Worm (Caenorhabditis elegans) whole organism, L4 larva: Measurements from ENCODE around the gene R09D1.14.

ENCODE experiments used
- F10B5.3 ChIP-seq: sonication (generic microtip); optimal IDR thresholded peaks from 2 replicates; lab custom pipeline; 2016; ENCODE audit warnings: mild to moderate bottlenecking, missing genetic modification characterization, missing compliant biosample characterization
- F26F4.8 ChIP-seq: fragments of 200-800 bp; sonication (Bioruptor generic); conservative IDR thresholded peaks from 2 replicates; pipeline ENCODE4 v1.3.6; 2022; ENCODE audit warnings: missing genetic modification characterization, missing compliant biosample characterization
- F44E2.7 ChIP-seq: fragments of 200-800 bp; sonication (Bioruptor generic); IDR thresholded peaks from 2 replicates; pipeline ENCODE4 v2.1.2; 2022; ENCODE audit warnings: missing genetic modification characterization, missing compliant biosample characterization
- R02D3.7 ChIP-seq: fragments of 150-350 bp; sonication (generic microtip); optimal IDR thresholded peaks from 3 replicates; lab custom pipeline; 2014; ENCODE audit warnings: missing biosample characterization, missing genetic modification characterization
- T26A8.4 ChIP-seq: fragments of 200-800 bp; sonication (Bioruptor generic); IDR thresholded peaks from 2 replicates; pipeline ENCODE4 v1.3.6; 2022; ENCODE audit warnings: missing genetic modification characterization, missing compliant biosample characterization
- Y105C5A.15 ChIP-seq: fragments of 200-800 bp; sonication (Bioruptor generic); IDR thresholded peaks from 2 replicates; pipeline ENCODE4 v1.3.6; 2022; ENCODE audit warnings: missing genetic modification characterization, missing compliant biosample characterization
- Y5F2A.4 ChIP-seq: fragments of 200-800 bp; sonication (Bioruptor generic); optimal IDR thresholded peaks from 2 replicates; lab custom pipeline; 2018; ENCODE audit warnings: mild to moderate bottlenecking, missing genetic modification characterization, missing compliant biosample characterization
- Y75B8A.6 ChIP-seq: fragments of 200-800 bp; sonication (Bioruptor generic); IDR thresholded peaks from 2 replicates; pipeline ENCODE4 v1.3.6; 2022; ENCODE audit warnings: missing genetic modification reagents, missing genetic modification characterization, missing compliant biosample characterization
- ZK546.5 ChIP-seq, 2 experiments: sonication (generic microtip); optimal IDR thresholded peaks; 2 replicates each; lab custom pipeline; 2017; ENCODE audit warnings: missing biosample characterization in 2 of 2, missing genetic modification characterization in 2 of 2
- ama-1 ChIP-seq: fragments of 150-350 bp; optimal IDR thresholded peaks from 2 replicates; lab custom pipeline; 2014; ENCODE audit warnings: inconsistent platforms, mixed read lengths
- ceh-28 ChIP-seq: fragments of 150-350 bp; optimal IDR thresholded peaks from 2 replicates; lab custom pipeline; 2014; ENCODE audit warnings: missing biosample characterization, missing genetic modification reagents, missing genetic modification characterization
- ceh-82 ChIP-seq: sonication (generic microtip); optimal IDR thresholded peaks from 2 replicates; lab custom pipeline; 2017; ENCODE audit warnings: missing biosample characterization, missing genetic modification characterization
- ces-1 ChIP-seq: fragments of 150-350 bp; sonication (generic microtip); optimal IDR thresholded peaks from 4 replicates; lab custom pipeline; 2014; ENCODE audit warnings: missing biosample characterization, missing genetic modification reagents, missing genetic modification characterization
- cey-2 ChIP-seq: sonication (generic microtip); optimal IDR thresholded peaks from 3 replicates; lab custom pipeline; 2017; ENCODE audit warnings: missing genetic modification characterization, mild to moderate bottlenecking, missing compliant biosample characterization, antibody characterized with exemption, borderline replicate concordance; ENCODE audit not compliant: insufficient read depth
- daf-16 ChIP-seq, 3 experiments: sonication (generic microtip); optimal IDR thresholded peaks; 2 replicates each; lab custom pipeline; 2016 to 2017; ENCODE audit warnings: missing genetic modification characterization in 3 of 3, missing genetic modification reagents in 3 of 3, mild to moderate bottlenecking in 2 of 3, missing compliant biosample characterization in 2 of 3, missing biosample characterization in 1 of 3, moderate library complexity in 1 of 3
- daf-19 ChIP-seq: fragments of 200-800 bp; sonication (Bioruptor generic); conservative IDR thresholded peaks from 2 replicates; pipeline ENCODE4 v1.3.6; 2022; ENCODE audit warnings: missing genetic modification characterization, missing compliant biosample characterization
- daf-8 ChIP-seq: fragments of 200-800 bp; sonication (Bioruptor generic); IDR thresholded peaks from 2 replicates; pipeline ENCODE4 v1.3.6; 2022; ENCODE audit warnings: missing genetic modification characterization, missing compliant biosample characterization
- dpl-1 ChIP-seq: fragments of 150-350 bp; optimal IDR thresholded peaks from 2 replicates; lab custom pipeline; 2014; ENCODE audit warnings: missing biosample characterization, missing genetic modification reagents, missing genetic modification characterization
- duxl-1 ChIP-seq: sonication (generic microtip); optimal IDR thresholded peaks from 2 replicates; lab custom pipeline; 2016; ENCODE audit warnings: mild to moderate bottlenecking, missing genetic modification characterization, moderate library complexity, missing compliant biosample characterization; ENCODE audit not compliant: poor library complexity
- egl-43 ChIP-seq: fragments of 200-800 bp; sonication (Bioruptor generic); IDR thresholded peaks from 2 replicates; pipeline ENCODE4 v1.3.6; 2022; ENCODE audit warnings: missing genetic modification reagents, missing genetic modification characterization, missing compliant biosample characterization
- gei-8 ChIP-seq: fragments of 200-800 bp; sonication (Bioruptor generic); optimal IDR thresholded peaks from 2 replicates; lab custom pipeline; 2018; ENCODE audit warnings: mild to moderate bottlenecking, missing genetic modification characterization, missing compliant biosample characterization
- hif-1 ChIP-seq, 2 experiments: sonication (generic microtip); optimal IDR thresholded peaks; 2 replicates each; lab custom pipeline; 2016 to 2017; ENCODE audit warnings: missing compliant biosample characterization in 2 of 2, missing genetic modification characterization in 2 of 2, missing genetic modification reagents in 2 of 2, missing genotype in 2 of 2, mild to moderate bottlenecking in 1 of 2
- jun-1 ChIP-seq: fragments of 150-350 bp; optimal IDR thresholded peaks from 2 replicates; lab custom pipeline; 2014; ENCODE audit warnings: missing biosample characterization, missing genetic modification reagents, missing genetic modification characterization
- lim-7 ChIP-seq: fragments of 200-800 bp; sonication (Bioruptor generic); IDR thresholded peaks from 2 replicates; pipeline ENCODE4 v1.3.6; 2022; ENCODE audit warnings: missing genetic modification characterization, missing compliant biosample characterization
- lir-3 ChIP-seq: sonication (generic microtip); optimal IDR thresholded peaks from 2 replicates; lab custom pipeline; 2016; ENCODE audit warnings: mild to moderate bottlenecking, missing genetic modification characterization, missing compliant biosample characterization
- madf-5 ChIP-seq, 2 experiments: fragments of 200-800 bp; sonication (Bioruptor generic); IDR thresholded peaks; 2 replicates each; pipeline ENCODE4 v1.3.6; 2022; ENCODE audit warnings: missing compliant biosample characterization in 2 of 2, missing genetic modification characterization in 2 of 2
- mdl-1 ChIP-seq, 2 experiments: fragments of 150-350 bp in 1 of 2; sonication (generic microtip) in 1 of 2; optimal IDR thresholded peaks; 2 replicates each; lab custom pipeline; 2014 to 2017; ENCODE audit warnings: missing biosample characterization in 2 of 2, missing genetic modification characterization in 2 of 2
- nhr-102 ChIP-seq: sonication (generic microtip); optimal IDR thresholded peaks from 2 replicates; lab custom pipeline; 2016; ENCODE audit warnings: mild to moderate bottlenecking, missing genetic modification characterization, moderate library complexity, missing compliant biosample characterization
- nhr-237 ChIP-seq: sonication (generic microtip); optimal IDR thresholded peaks from 2 replicates; lab custom pipeline; 2017; ENCODE audit warnings: missing biosample characterization, missing genetic modification characterization
- nhr-48 ChIP-seq: sonication (generic microtip); optimal IDR thresholded peaks from 2 replicates; lab custom pipeline; 2016; ENCODE audit warnings: mild to moderate bottlenecking, missing genetic modification characterization, missing compliant biosample characterization
- nhr-6 ChIP-seq: fragments of 150-350 bp; optimal IDR thresholded peaks from 2 replicates; lab custom pipeline; 2014; ENCODE audit warnings: missing biosample characterization, missing genetic modification characterization
- nhr-76 ChIP-seq: fragments of 150-350 bp; optimal IDR thresholded peaks from 2 replicates; lab custom pipeline; 2014; ENCODE audit warnings: missing biosample characterization, missing genetic modification characterization
- pqm-1 ChIP-seq: sonication (generic microtip); optimal IDR thresholded peaks from 2 replicates; lab custom pipeline; 2017; ENCODE audit warnings: missing biosample characterization, missing genetic modification characterization
- saeg-2 ChIP-seq: fragments of 200-800 bp; sonication (Bioruptor generic); IDR thresholded peaks from 2 replicates; pipeline ENCODE4 v1.3.6; 2022; ENCODE audit warnings: missing genetic modification reagents, missing genetic modification characterization, missing compliant biosample characterization
- sdz-12 ChIP-seq: fragments of 200-800 bp; sonication (Bioruptor generic); optimal IDR thresholded peaks from 2 replicates; lab custom pipeline; 2018; ENCODE audit warnings: mild to moderate bottlenecking, missing genetic modification characterization, missing compliant biosample characterization
- snpc-1.2 ChIP-seq: fragments of 200-800 bp; sonication (Bioruptor generic); IDR thresholded peaks from 2 replicates; pipeline ENCODE4 v1.3.6; 2022; ENCODE audit warnings: missing genetic modification reagents, missing genetic modification characterization, missing compliant biosample characterization
- snpc-4 ChIP-seq: fragments of 150-350 bp; optimal IDR thresholded peaks from 2 replicates; lab custom pipeline; 2014; ENCODE audit warnings: missing biosample characterization, missing genetic modification characterization
- spr-1 ChIP-seq: sonication (generic microtip); optimal IDR thresholded peaks from 2 replicates; lab custom pipeline; 2016; ENCODE audit warnings: mild to moderate bottlenecking, missing genetic modification characterization, missing compliant biosample characterization
- spr-3 ChIP-seq: fragments of 200-800 bp; sonication (Bioruptor generic); optimal IDR thresholded peaks from 2 replicates; lab custom pipeline; 2018; ENCODE audit warnings: mild to moderate bottlenecking, missing genetic modification characterization, missing compliant biosample characterization
- tag-97 ChIP-seq: fragments of 200-800 bp; sonication (Bioruptor generic); IDR thresholded peaks from 2 replicates; pipeline ENCODE4 v1.3.6; 2022; ENCODE audit warnings: missing genetic modification characterization, missing compliant biosample characterization
- tra-1 ChIP-seq: fragments of 200-800 bp; sonication (Bioruptor generic); IDR thresholded peaks from 2 replicates; pipeline ENCODE4 v1.3.6; 2022; ENCODE audit warnings: missing genetic modification reagents, missing genetic modification characterization, missing compliant biosample characterization
- unc-130 ChIP-seq: sonication (generic microtip); optimal IDR thresholded peaks from 2 replicates; lab custom pipeline; 2016; ENCODE audit warnings: missing genetic modification reagents, missing genetic modification characterization, missing compliant biosample characterization
- zip-2 ChIP-seq: fragments of 150-350 bp; optimal IDR thresholded peaks from 2 replicates; lab custom pipeline; 2014; ENCODE audit warnings: missing biosample characterization, missing genetic modification characterization
- ztf-11 ChIP-seq: fragments of 150-350 bp; optimal IDR thresholded peaks from 2 replicates; lab custom pipeline; 2014; ENCODE audit warnings: missing biosample characterization, missing genetic modification characterization
- ztf-7 ChIP-seq: fragments of 150-350 bp; optimal IDR thresholded peaks from 2 replicates; lab custom pipeline; 2014; ENCODE audit warnings: missing biosample characterization, missing genetic modification characterization

R09D1.14 gene

DNA sequence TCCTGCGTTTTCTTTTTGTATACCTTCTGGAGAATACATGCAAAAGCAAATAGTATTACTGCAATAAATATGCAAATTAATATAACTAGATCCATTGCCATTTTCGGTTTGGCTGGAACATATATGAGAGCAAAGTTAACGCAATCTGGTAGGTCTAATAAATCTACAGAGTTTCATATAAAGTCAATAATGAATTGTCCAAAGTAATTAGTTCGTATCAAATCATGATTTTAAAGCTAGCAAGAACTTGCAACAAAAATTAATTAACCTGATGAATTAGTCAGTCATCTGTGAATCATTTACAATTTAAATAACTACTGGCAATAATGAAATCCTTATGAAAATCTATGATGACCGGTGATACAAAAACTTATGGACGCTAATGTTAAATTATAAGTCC is 14.0 kb downstream of the R09D1.14 start, which contains the start of gene R09D1.13:
Gene R09D1.13 (minus strand): TSS at position 101 of the 400 bp plus-strand sequence.
- no peak for TF ChIP-seq hif-1 (tag; optimal IDR thresholded peaks at IDR 0.05; lab: Kevin White, UChicago)
- TF ChIP-seq zip-2 (tag; lab: Kevin White, UChicago): no peak
- no peak for TF ChIP-seq egl-43 (GFP tag; lab: Robert Waterston, UW)

DNA sequence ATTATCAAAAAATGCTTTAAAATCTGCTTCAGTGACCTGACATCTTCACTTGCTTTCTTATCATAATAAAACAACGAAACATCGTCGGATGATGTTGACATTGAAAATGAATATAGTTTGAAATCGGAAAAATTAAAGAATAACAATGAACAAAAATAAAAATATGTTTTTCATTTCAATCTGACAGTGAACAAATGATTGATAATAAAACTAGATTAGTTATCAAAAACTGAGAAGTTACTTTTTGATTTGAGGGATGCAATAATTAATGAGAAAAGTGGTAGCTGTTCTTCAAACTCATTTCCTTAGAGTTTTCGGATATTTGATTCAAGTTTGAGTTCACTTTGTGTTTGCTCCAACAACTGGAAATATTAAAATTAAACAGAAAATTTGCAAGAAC is 15.8 kb downstream of the R09D1.14 start, which contains the start of gene chil-15:
Gene chil-15 (minus strand): TSS at position 101 of the 400 bp plus-strand sequence.
- TF ChIP-seq hif-1 (tag; optimal IDR thresholded peaks at IDR 0.05; lab: Kevin White, UChicago) (no peak), T26A8.4 (GFP tag; lab: Robert Waterston, UW) (no peak), ztf-7 (tag; lab: Kevin White, UChicago) (no peak), jun-1 (tag; lab: Kevin White, UChicago) (no peak), snpc-1.2 (no peak), nhr-48 (tag; lab: Kevin White, UChicago) (no peak), madf-5 (GFP tag; IDR thresholded peaks at IDR 0.05; lab: Robert Waterston, UW) (no peak), spr-1 (tag; lab: Kevin White, UChicago) (no peak), nhr-6 (tag; lab: Kevin White, UChicago) (no peak)

DNA sequence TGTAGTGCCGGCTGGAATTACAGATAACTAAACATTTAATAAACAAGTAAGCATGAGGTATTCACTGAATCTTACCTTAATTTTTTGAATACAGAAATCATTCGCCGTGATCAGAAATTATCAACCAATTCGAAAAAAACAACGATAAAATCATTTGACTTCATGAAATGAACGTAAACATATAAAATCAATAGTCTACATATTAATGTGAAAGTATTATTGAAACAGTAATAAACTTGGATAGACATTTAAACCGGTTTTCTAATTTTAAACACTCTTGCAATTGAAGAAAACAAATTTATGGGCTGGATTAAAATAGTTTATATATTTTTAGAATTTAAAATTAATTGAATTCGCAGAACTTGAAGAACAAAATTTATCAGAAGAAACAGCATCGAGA is 17.5 kb downstream of the R09D1.14 start, which contains the start of gene chil-16:
Gene chil-16 (minus strand): TSS at position 101 of the 400 bp plus-strand sequence.
- TF ChIP-seq mdl-1 (tag; optimal IDR thresholded peaks at IDR 0.05; lab: Kevin White, UChicago) (no peak), ceh-28 (tag; lab: Kevin White, UChicago) (no peak), ztf-11 (tag; lab: Kevin White, UChicago) (no peak), saeg-2 (GFP tag; lab: Robert Waterston, UW) (no peak), F44E2.7 (GFP tag; lab: Robert Waterston, UW) (no peak), Y75B8A.6 (no peak), Y105C5A.15 (no peak), gei-8 (no peak), duxl-1 (tag; lab: Kevin White, UChicago) (no peak), snpc-4 (tag; lab: Kevin White, UChicago) (no peak), spr-3 (GFP tag; lab: Kevin White, UChicago) (no peak), daf-16 (GFP tag; optimal IDR thresholded peaks at IDR 0.05; lab: Kevin White, UChicago) (no peak), daf-16 (tag; optimal IDR thresholded peaks at IDR 0.05; lab: Kevin White, UChicago) (no peak), nhr-102 (tag; lab: Kevin White, UChicago) (no peak), F26F4.8 (no peak), daf-8 (GFP tag; lab: Robert Waterston, UW) (no peak), dpl-1 (GFP tag; lab: Kevin White, UChicago) (no peak), unc-130 (no peak), nhr-237 (tag; lab: Kevin White, UChicago) (no peak), R02D3.7 (tag; lab: Kevin White, UChicago) (no peak), F10B5.3 (tag; lab: Kevin White, UChicago) (no peak)

DNA sequence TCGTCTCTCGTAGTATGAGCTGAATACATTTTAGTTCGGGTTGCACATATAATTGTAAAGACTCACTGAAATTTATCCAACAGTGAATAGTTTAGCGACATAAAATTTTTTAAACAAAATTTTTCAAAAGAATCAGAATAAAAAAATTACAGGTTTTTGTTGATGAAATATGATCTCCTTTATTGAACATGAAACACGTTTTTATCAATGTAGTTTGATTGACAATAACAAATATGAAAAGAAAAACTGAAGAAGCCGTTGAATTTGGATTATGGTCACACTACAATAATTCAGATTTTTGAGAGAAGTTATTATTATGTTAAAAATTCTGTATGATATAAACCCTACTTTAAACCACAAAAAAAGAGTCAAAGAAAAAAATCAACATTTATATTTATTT is 19.3 kb downstream of the R09D1.14 start, which contains the start of gene chil-17:
Gene chil-17 (minus strand): TSS at position 101 of the 400 bp plus-strand sequence.
- TF ChIP-seq pqm-1 (tag; lab: Kevin White, UChicago): no peak
- no peak for TF ChIP-seq dpl-1 (GFP tag; lab: Kevin White, UChicago)
- TF ChIP-seq lir-3 (tag; lab: Kevin White, UChicago): no peak
- TF ChIP-seq ces-1 (GFP tag; lab: Kevin White, UChicago): no peak
- TF ChIP-seq ZK546.5 (tag; optimal IDR thresholded peaks at IDR 0.05; lab: Kevin White, UChicago): no peak
- no peak for TF ChIP-seq spr-1 (tag; lab: Kevin White, UChicago)
- TF ChIP-seq zip-2 (tag; lab: Kevin White, UChicago): no peak
- no peak for TF ChIP-seq daf-19
- TF ChIP-seq ama-1 (lab: Kevin White, UChicago): no peak
- TF ChIP-seq cey-2 (tag; lab: Kevin White, UChicago): no peak
- no peak for TF ChIP-seq ceh-82 (tag; lab: Kevin White, UChicago)
- no peak for TF ChIP-seq sdz-12 (GFP tag; lab: Kevin White, UChicago)
- no peak for TF ChIP-seq F10B5.3 (tag; lab: Kevin White, UChicago)
- TF ChIP-seq Y5F2A.4: no peak
- TF ChIP-seq lim-7 (GFP tag; lab: Robert Waterston, UW): no peak
- no peak for TF ChIP-seq gei-8
- no peak for TF ChIP-seq tra-1
- no peak for TF ChIP-seq tag-97 (GFP tag; lab: Robert Waterston, UW)
- no peak for TF ChIP-seq nhr-76 (tag; lab: Kevin White, UChicago)
